Fruit fly (Drosophila melanogaster) whole organism, prepupa: ENCODE data around the gene Snx27.

Source experiments
- CG10669 ChIP-seq: fragments of 200-800 bp; sonication (Bioruptor generic); optimal IDR thresholded peaks from 3 replicates; lab custom pipeline; 2018; ENCODE audit warnings: missing biosample characterization, mild to moderate bottlenecking, missing genetic modification characterization, moderate library complexity
- CG11294 ChIP-seq: fragments of 200-800 bp; sonication (Bioruptor generic); IDR thresholded peaks from 2 replicates; pipeline ENCODE4 v1.3.6; 2022; ENCODE audit warnings: missing biosample characterization, missing genetic modification characterization
- CG11762 ChIP-seq: fragments of 200-800 bp; sonication (Bioruptor generic); optimal IDR thresholded peaks from 3 replicates; lab custom pipeline; 2016; ENCODE audit warnings: missing biosample characterization, missing genetic modification characterization; ENCODE audit not compliant: insufficient read depth
- CG15336 ChIP-seq: fragments of 200-800 bp; sonication (Bioruptor generic); IDR thresholded peaks from 2 replicates; pipeline ENCODE4 v1.3.6; 2022; ENCODE audit warnings: missing biosample characterization, missing genetic modification characterization
- CG1621 ChIP-seq: fragments of 200-800 bp; sonication (Bioruptor generic); optimal IDR thresholded peaks from 3 replicates; lab custom pipeline; 2018; ENCODE audit warnings: missing biosample characterization, mild to moderate bottlenecking, missing genetic modification characterization
- CG16779 ChIP-seq: fragments of 200-800 bp; sonication (Bioruptor generic); optimal IDR thresholded peaks from 3 replicates; lab custom pipeline; 2017; ENCODE audit warnings: missing biosample characterization, mild to moderate bottlenecking, missing genetic modification characterization
- CG31627 ChIP-seq: fragments of 200-800 bp; sonication (Bioruptor generic); optimal IDR thresholded peaks from 3 replicates; lab custom pipeline; 2016; ENCODE audit warnings: missing biosample characterization, missing genetic modification characterization
- CG32006 ChIP-seq: fragments of 200-800 bp; sonication (Bioruptor generic); optimal IDR thresholded peaks from 3 replicates; lab custom pipeline; 2017; ENCODE audit warnings: missing biosample characterization, mild to moderate bottlenecking, missing genetic modification characterization
- CG34406 ChIP-seq: fragments of 200-800 bp; sonication (Bioruptor generic); optimal IDR thresholded peaks from 3 replicates; lab custom pipeline; 2016; ENCODE audit warnings: missing biosample characterization, missing genetic modification characterization
- CG3919 ChIP-seq: fragments of 200-800 bp; sonication (Bioruptor generic); optimal IDR thresholded peaks from 3 replicates; lab custom pipeline; 2016; ENCODE audit warnings: missing biosample characterization, missing genetic modification characterization
- CG6163 ChIP-seq: fragments of 200-800 bp; sonication (Bioruptor generic); IDR thresholded peaks from 3 replicates; pipeline ENCODE4 v1.3.6; 2022; ENCODE audit warnings: missing biosample characterization, missing genetic modification characterization
- CG6792 ChIP-seq: fragments of 200-800 bp; sonication (Bioruptor generic); optimal IDR thresholded peaks from 3 replicates; lab custom pipeline; 2016; ENCODE audit warnings: missing biosample characterization, missing genetic modification characterization
- CG6808 ChIP-seq: fragments of 200-800 bp; sonication (Bioruptor generic); optimal IDR thresholded peaks from 3 replicates; lab custom pipeline; 2017; ENCODE audit warnings: missing biosample characterization, missing genetic modification characterization, mild to moderate bottlenecking, moderate library complexity, missing genetic modification reagents
- CG8119 ChIP-seq: fragments of 200-800 bp; sonication (Bioruptor generic); IDR thresholded peaks from 3 replicates; pipeline ENCODE4 v1.3.6; 2022; ENCODE audit warnings: missing biosample characterization, missing genetic modification characterization
- CG9139 ChIP-seq: fragments of 200-800 bp; sonication (Bioruptor generic); optimal IDR thresholded peaks from 3 replicates; lab custom pipeline; 2017; ENCODE audit warnings: missing biosample characterization, mild to moderate bottlenecking, missing genetic modification characterization
- Eip75B ChIP-seq: fragments of 200-800 bp; sonication (Bioruptor generic); optimal IDR thresholded peaks from 3 replicates; lab custom pipeline; 2016; ENCODE audit warnings: missing biosample characterization, missing genetic modification characterization
- Eip78C ChIP-seq: fragments of 200-800 bp; sonication (Bioruptor generic); peaks from one replicate; lab custom pipeline; 2016; ENCODE audit warnings: missing biosample characterization, missing genetic modification characterization
- Eip93F ChIP-seq: fragments of 200-800 bp; sonication (Bioruptor generic); optimal IDR thresholded peaks from 2 replicates; lab custom pipeline; 2016; ENCODE audit warnings: missing biosample characterization, mild to moderate bottlenecking, missing genetic modification characterization
- Ets21C ChIP-seq: fragments of 200-800 bp; sonication (Bioruptor generic); optimal IDR thresholded peaks from 3 replicates; lab custom pipeline; 2016; ENCODE audit warnings: missing biosample characterization, missing genetic modification characterization
- Ets96B ChIP-seq: fragments of 200-800 bp; optimal IDR thresholded peaks from 2 replicates; lab custom pipeline; 2019; ENCODE audit warnings: missing biosample characterization, mild to moderate bottlenecking, missing genetic modification characterization, moderate library complexity
- Gug ChIP-seq: fragments of 200-800 bp; sonication (Bioruptor generic); IDR thresholded peaks from 2 replicates; pipeline ENCODE4 v1.3.6; 2022; ENCODE audit warnings: missing biosample characterization, missing genetic modification characterization
- Hr39 ChIP-seq: fragments of 200-800 bp; sonication (Bioruptor generic); optimal IDR thresholded peaks from 2 replicates; lab custom pipeline; 2016; ENCODE audit warnings: missing biosample characterization, missing genetic modification characterization
- Hr4 ChIP-seq: fragments of 200-800 bp; sonication (Bioruptor generic); optimal IDR thresholded peaks from 3 replicates; lab custom pipeline; 2016; ENCODE audit warnings: missing biosample characterization, missing genetic modification characterization
- Lpt ChIP-seq: fragments of 200-800 bp; sonication (Bioruptor generic); optimal IDR thresholded peaks from 3 replicates; lab custom pipeline; 2016; ENCODE audit warnings: missing biosample characterization, missing genetic modification characterization
- Met ChIP-seq: fragments of 200-800 bp; sonication (Bioruptor generic); optimal IDR thresholded peaks from 3 replicates; lab custom pipeline; 2016; ENCODE audit warnings: missing biosample characterization, missing genetic modification characterization
- OdsH ChIP-seq: fragments of 200-800 bp; sonication (Bioruptor generic); optimal IDR thresholded peaks from 3 replicates; lab custom pipeline; 2016; ENCODE audit warnings: missing biosample characterization, missing genetic modification characterization
- Smox ChIP-seq: fragments of 200-800 bp; sonication (Bioruptor generic); optimal IDR thresholded peaks from 3 replicates; lab custom pipeline; 2016; ENCODE audit warnings: missing biosample characterization, missing genetic modification characterization
- Sox102F ChIP-seq: fragments of 200-800 bp; sonication (Bioruptor generic); optimal IDR thresholded peaks from 2 replicates; lab custom pipeline; 2016; ENCODE audit warnings: missing biosample characterization, mild to moderate bottlenecking, missing genetic modification characterization
- Sox15 ChIP-seq: fragments of 200-800 bp; sonication (Bioruptor generic); optimal IDR thresholded peaks from 3 replicates; lab custom pipeline; 2016; ENCODE audit warnings: missing biosample characterization, missing genetic modification characterization
- achi ChIP-seq: fragments of 200-800 bp; sonication (Bioruptor generic); optimal IDR thresholded peaks from 3 replicates; lab custom pipeline; 2016; ENCODE audit warnings: missing biosample characterization, missing genetic modification characterization
- acj6 ChIP-seq: fragments of 200-800 bp; sonication (Bioruptor generic); optimal IDR thresholded peaks from 3 replicates; lab custom pipeline; 2016; ENCODE audit warnings: missing biosample characterization, missing genetic modification characterization
- cyc ChIP-seq: fragments of 200-800 bp; sonication (Bioruptor generic); optimal IDR thresholded peaks from 3 replicates; lab custom pipeline; 2016; ENCODE audit warnings: missing biosample characterization, missing genetic modification characterization
- dac ChIP-seq: fragments of 200-800 bp; sonication (Bioruptor generic); optimal IDR thresholded peaks from 2 replicates; lab custom pipeline; 2017; ENCODE audit warnings: missing biosample characterization, mild to moderate bottlenecking, missing genetic modification characterization
- dsx ChIP-seq: fragments of 200-800 bp; optimal IDR thresholded peaks from 3 replicates; lab custom pipeline; 2019; ENCODE audit warnings: missing biosample characterization, mild to moderate bottlenecking, missing genetic modification characterization, moderate library complexity; ENCODE audit not compliant: poor library complexity, severe bottlenecking
- eg ChIP-seq: fragments of 200-800 bp; sonication (Bioruptor generic); IDR thresholded peaks from 3 replicates; pipeline ENCODE4 v1.3.6; 2022; ENCODE audit warnings: missing biosample characterization, missing genetic modification characterization
- esn ChIP-seq: fragments of 200-800 bp; sonication (Bioruptor generic); optimal IDR thresholded peaks from 2 replicates; lab custom pipeline; 2016; ENCODE audit warnings: missing biosample characterization, mild to moderate bottlenecking, missing genetic modification characterization, moderate library complexity
- fd59A ChIP-seq: fragments of 200-800 bp; sonication (Bioruptor generic); optimal IDR thresholded peaks from 2 replicates; lab custom pipeline; 2017; ENCODE audit warnings: missing biosample characterization, mild to moderate bottlenecking, missing genetic modification characterization, missing genetic modification reagents
- fd85E ChIP-seq: fragments of 200-800 bp; sonication (Bioruptor generic); optimal IDR thresholded peaks from 3 replicates; lab custom pipeline; 2016; ENCODE audit warnings: missing biosample characterization, missing genetic modification characterization
- fkh ChIP-seq: fragments of 200-800 bp; sonication (Bioruptor generic); optimal IDR thresholded peaks from 3 replicates; lab custom pipeline; 2017; ENCODE audit warnings: missing biosample characterization, mild to moderate bottlenecking, missing genetic modification characterization, moderate library complexity
- pdm3 ChIP-seq: fragments of 200-800 bp; sonication (Bioruptor generic); optimal IDR thresholded peaks from 3 replicates; lab custom pipeline; 2016; ENCODE audit warnings: missing biosample characterization, missing genetic modification characterization
- salr ChIP-seq, 2 experiments: fragments of 200-800 bp; sonication (Bioruptor generic); optimal IDR thresholded peaks; 3 replicates each; lab custom pipeline; 2016 to 2018; ENCODE audit warnings: missing biosample characterization in 2 of 2, missing genetic modification characterization in 2 of 2, mild to moderate bottlenecking in 1 of 2
- spab ChIP-seq: fragments of 200-800 bp; sonication (Bioruptor generic); optimal IDR thresholded peaks from 2 replicates; lab custom pipeline; 2017; ENCODE audit warnings: missing biosample characterization, mild to moderate bottlenecking, missing genetic modification characterization, missing genetic modification reagents
- ss ChIP-seq, 2 experiments: fragments of 200-800 bp; sonication (Bioruptor generic); optimal IDR thresholded peaks; 2 replicates in 1 of 2; 3 replicates in 1 of 2; lab custom pipeline; 2017 to 2018; ENCODE audit warnings: mild to moderate bottlenecking in 2 of 2, missing biosample characterization in 2 of 2, missing genetic modification characterization in 2 of 2, moderate library complexity in 1 of 2
- svp ChIP-seq: fragments of 200-800 bp; sonication (Bioruptor generic); peaks from one replicate; lab custom pipeline; 2016; ENCODE audit warnings: missing biosample characterization, missing genetic modification characterization
- topi ChIP-seq: fragments of 200-800 bp; sonication (Bioruptor generic); optimal IDR thresholded peaks from 3 replicates; lab custom pipeline; 2016; ENCODE audit warnings: missing biosample characterization, missing genetic modification characterization
- vri ChIP-seq: fragments of 200-800 bp; sonication (Bioruptor generic); optimal IDR thresholded peaks from 3 replicates; lab custom pipeline; 2016; ENCODE audit warnings: missing biosample characterization, mild to moderate bottlenecking, missing genetic modification characterization

The Snx27 gene

DNA sequence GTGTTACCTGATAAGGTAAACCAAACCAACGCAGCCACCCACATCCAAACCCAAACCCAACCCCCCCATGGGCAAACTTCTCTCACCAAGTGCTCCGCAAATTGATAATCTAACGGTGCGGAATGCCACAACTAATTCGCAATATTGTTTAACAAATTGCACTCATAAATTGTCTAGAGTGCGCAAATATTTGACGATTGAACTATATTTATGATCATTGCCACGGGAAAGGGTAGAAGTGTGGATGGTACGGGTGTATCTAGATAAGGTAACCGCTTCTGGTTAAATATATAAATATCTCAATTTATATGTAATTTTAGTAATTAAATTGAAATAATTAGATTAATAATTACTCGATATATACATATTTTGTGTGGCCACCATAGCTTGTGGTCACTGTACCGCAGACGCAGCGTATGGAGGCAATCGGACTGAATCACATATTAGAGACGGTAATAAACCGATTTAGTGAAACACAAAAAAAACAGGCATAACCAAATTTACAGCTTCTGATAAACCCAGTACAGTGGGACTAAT, 19.3 kb downstream of the Snx27 start:
- TF ChIP-seq CG9139 (GFP tag; lab: Kevin White, UChicago) (no peak), achi (peak; percentile 16), esn (GFP tag; lab: Kevin White, UChicago) (peak; percentile 22), CG8119 (GFP tag; lab: Robert Waterston, UW) (peak; percentile 60; the same call in 1 of the 3 replicates), CG3919 (GFP tag; lab: Kevin White, UChicago) (peak; percentile 18), CG15336 (GFP tag; lab: Robert Waterston, UW) (peak; percentile 67), cyc (no peak), Eip78C (GFP tag; lab: Kevin White, UChicago) (peak; percentile 76), CG11294 (GFP tag; lab: Robert Waterston, UW) (peak; percentile 42; the same call in 1 of the 2 replicates), fd85E (GFP tag; lab: Kevin White, UChicago) (no peak), CG34406 (GFP tag; lab: Kevin White, UChicago) (peak; percentile 28), Smox (GFP tag; lab: Kevin White, UChicago) (no peak), CG31627 (GFP tag; lab: Kevin White, UChicago) (no peak), pdm3 (peak; percentile 1), fkh (GFP tag; lab: Kevin White, UChicago) (no peak), eg (GFP tag; lab: Robert Waterston, UW) (peak; percentile 72), acj6 (GFP tag; lab: Kevin White, UChicago) (peak; percentile 5), CG32006 (GFP tag; lab: Kevin White, UChicago) (peak; percentile 33), CG6808 (GFP tag; lab: Kevin White, UChicago) (no peak), dac (no peak), OdsH (GFP tag; lab: Kevin White, UChicago) (peak; percentile 32), Hr4 (GFP tag; lab: Kevin White, UChicago) (peak; percentile 28), spab (GFP tag; lab: Kevin White, UChicago) (no peak), ss (GFP tag; optimal IDR thresholded peaks at IDR 0.05; lab: Kevin White, UChicago) (no peak), Ets96B (tag; lab: Kevin White, UChicago) (no peak), CG6163 (GFP tag; lab: Robert Waterston, UW) (peak; percentile 55; the same call in 2 of the 3 replicates), salr (GFP tag; optimal IDR thresholded peaks at IDR 0.05; lab: Kevin White, UChicago) (peak in 1 of 2 experiments; percentile 14), vri (GFP tag; lab: Kevin White, UChicago) (peak; percentile 39), fd59A (GFP tag; lab: Kevin White, UChicago) (no peak), Ets21C (GFP tag; lab: Kevin White, UChicago) (no peak), topi (GFP tag; lab: Kevin White, UChicago) (peak; percentile 15), Lpt (GFP tag; lab: Kevin White, UChicago) (no peak), Sox15 (GFP tag; lab: Kevin White, UChicago) (no peak), Eip93F (GFP tag; lab: Kevin White, UChicago) (no peak), Sox102F (GFP tag; lab: Kevin White, UChicago) (peak; percentile 9)

DNA sequence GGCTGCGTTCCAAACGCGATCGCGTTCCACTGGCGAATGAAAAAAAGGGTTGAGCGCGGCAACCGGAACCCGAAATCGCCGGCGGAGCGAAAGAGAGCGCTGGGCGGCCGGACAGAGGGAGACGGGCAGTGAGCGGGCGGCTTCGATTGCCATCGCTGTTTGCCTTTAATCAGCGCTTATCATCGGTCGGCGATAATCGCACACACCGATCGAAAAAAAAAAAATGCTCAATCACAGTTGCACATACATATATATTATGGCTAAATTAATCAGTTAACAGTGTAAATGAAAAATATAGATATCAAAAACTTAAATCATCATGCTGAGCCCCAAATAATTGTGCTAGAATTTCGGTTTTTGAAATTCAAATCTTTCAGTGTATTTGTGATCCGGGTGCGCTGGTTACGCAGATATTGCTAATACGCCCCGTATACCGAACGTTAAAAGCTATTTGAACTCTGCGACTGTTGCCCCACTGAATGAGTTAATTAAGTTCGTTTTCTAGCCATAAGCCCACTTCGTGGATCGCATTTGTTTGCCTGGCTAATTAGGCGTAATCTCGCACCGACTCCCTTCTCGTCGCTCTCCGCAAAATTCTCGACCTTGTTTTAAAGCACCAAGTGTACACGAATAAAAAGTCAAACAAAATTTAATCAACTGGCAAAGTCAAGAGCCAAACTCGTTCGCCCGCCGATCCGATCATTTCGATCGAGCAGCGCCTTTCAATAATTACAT, 19.9 kb downstream of the Snx27 start, which contains the start of gene CG33080:
Gene CG33080, minus strand, starts transcription at position 38 of the 735 bp plus-strand sequence.
- no peak for TF ChIP-seq CG1621
- TF ChIP-seq cyc, result peak; percentile 7
- no peak for TF ChIP-seq Eip75B
- TF ChIP-seq topi (GFP tag; lab: Kevin White, UChicago), result peak; percentile 39
- no peak for TF ChIP-seq Sox102F (GFP tag; lab: Kevin White, UChicago)
- peak; percentile 0 for TF ChIP-seq acj6 (GFP tag; lab: Kevin White, UChicago)
- 0 out of 3 replicates have a peak, but pooled peaks have one; percentile 28 for TF ChIP-seq CG8119 (GFP tag; lab: Robert Waterston, UW)
- no peak for TF ChIP-seq Gug (GFP tag; lab: Robert Waterston, UW)
- peak; percentile 38 for TF ChIP-seq Smox (GFP tag; lab: Kevin White, UChicago)
- no peak for TF ChIP-seq CG3919 (GFP tag; lab: Kevin White, UChicago)
- TF ChIP-seq Hr39 (GFP tag; lab: Kevin White, UChicago), result peak; percentile 20
- TF ChIP-seq Met, result peak; percentile 41
- TF ChIP-seq CG6792, result peak; percentile 17
- TF ChIP-seq Eip93F (GFP tag; lab: Kevin White, UChicago), result no peak
- peak; percentile 36 for TF ChIP-seq esn (GFP tag; lab: Kevin White, UChicago)
- peak; percentile 13 for TF ChIP-seq vri (GFP tag; lab: Kevin White, UChicago)
- no peak for TF ChIP-seq eg (GFP tag; lab: Robert Waterston, UW)
- peak; percentile 21 for TF ChIP-seq svp (GFP tag; lab: Kevin White, UChicago)
- no peak for TF ChIP-seq ss (GFP tag; optimal IDR thresholded peaks at IDR 0.05; lab: Kevin White, UChicago)
- TF ChIP-seq CG16779 (tag; lab: Kevin White, UChicago), result no peak
- TF ChIP-seq CG10669, result no peak
- TF ChIP-seq dsx (GFP tag; lab: Kevin White, UChicago), result no peak
- TF ChIP-seq CG15336 (GFP tag; lab: Robert Waterston, UW), result no peak
- TF ChIP-seq Hr4 (GFP tag; lab: Kevin White, UChicago), result no peak
- TF ChIP-seq Eip78C (GFP tag; lab: Kevin White, UChicago), result peak; percentile 31
- TF ChIP-seq CG11762 (GFP tag; lab: Kevin White, UChicago), result no peak
